Worm (Caenorhabditis elegans) whole organism, L4/young adult: Measurements from ENCODE around the gene str-82.

Experiments used
- dao-5 ChIP-seq: sonication (generic microtip); optimal IDR thresholded peaks from 2 replicates; lab custom pipeline; 2016; ENCODE audit warnings: missing genotype, missing genetic modification characterization, moderate library complexity, missing compliant biosample characterization
- him-1 ChIP-seq: sonication (generic microtip); optimal IDR thresholded peaks from 2 replicates; lab custom pipeline; 2016; ENCODE audit warnings: missing genotype, missing genetic modification reagents, missing genetic modification characterization, missing compliant biosample characterization

- TF ChIP-seq him-1 (tag; lab: Kevin White, UChicago) (no peak), dao-5 (tag; lab: Kevin White, UChicago) (no peak)
Observed at ce11 chrV:3994048-3994447, 19.6 kb downstream of the str-82 start, which contains the start of gene K09D9.9.
